Fruit fly (Drosophila melanogaster): ENCODE measurements around the gene CG33061.

The CG33061 gene

dm6 chr3L:16377768-16378764 is 48.5 kb downstream of the CG33061 start, which contains the start of gene roq (continued):
- TF ChIP-seq CG5953 (GFP tag; IDR thresholded peaks at IDR 0.05): no peak

DNA sequence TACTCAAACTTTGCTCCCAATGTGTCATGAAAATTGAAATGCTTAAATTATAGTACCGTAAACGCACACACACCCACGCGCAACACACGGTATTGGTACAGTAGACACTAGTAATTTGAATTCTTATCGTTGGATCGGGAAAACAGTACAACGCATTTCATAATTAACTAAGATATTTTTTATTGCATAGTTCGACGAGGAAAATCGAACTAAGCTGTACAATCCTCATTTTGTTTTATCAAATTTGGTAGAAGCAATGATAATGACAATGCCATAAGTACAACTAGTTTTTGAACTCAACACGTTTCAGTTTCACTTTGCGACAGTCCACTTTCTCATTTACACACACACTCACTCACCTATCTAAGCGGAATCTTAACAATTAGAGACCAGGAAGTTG is 51.2 kb downstream of the CG33061 start:
- TF ChIP-seq inv (GFP tag; IDR thresholded peaks at IDR 0.05; ENCODE audit: partially characterized antibody) (no peak), Elba2 (GFP tag; optimal IDR thresholded peaks at IDR 0.05) (no peak), kay (GFP tag; optimal IDR thresholded peaks at IDR 0.05) (peak; percentile 25), CG10654 (GFP tag; optimal IDR thresholded peaks at IDR 0.05) (peak; percentile 30), vvl (GFP tag; IDR thresholded peaks at IDR 0.05) (peak; percentile 65; the same call in 1 of the 2 replicates), CG13424 (tag; optimal IDR thresholded peaks at IDR 0.05) (peak; percentile 79), MBD-R2 (GFP tag; IDR thresholded peaks at IDR 0.05) (peak; percentile 25; the same call in 1 of the 2 replicates), Atf-2 (GFP tag; optimal IDR thresholded peaks at IDR 0.05) (peak; percentile 25), ham (GFP tag; IDR thresholded peaks at IDR 0.05) (no peak), CG16813 (GFP tag; IDR thresholded peaks at IDR 0.05; ENCODE audit: partially characterized antibody) (no peak), CG2199 (GFP tag; IDR thresholded peaks at IDR 0.05) (0 out of 3 replicates have a peak, but pooled peaks have one; percentile 25), Asciz (GFP tag; optimal IDR thresholded peaks at IDR 0.05) (peak; percentile 65), NC2α (GFP tag; optimal IDR thresholded peaks at IDR 0.05) (peak; percentile 4), knrl (GFP tag; IDR thresholded peaks at IDR 0.05; ENCODE audit: partially characterized antibody) (no peak), pnt (GFP tag; optimal IDR thresholded peaks at IDR 0.05) (peak; percentile 63), CG12155 (GFP tag; optimal IDR thresholded peaks at IDR 0.05) (peak; percentile 55), cad (GFP tag; optimal IDR thresholded peaks at IDR 0.05) (no peak), CG16779 (GFP tag; IDR thresholded peaks at IDR 0.05) (no peak), H2.0 (GFP tag; IDR thresholded peaks at IDR 0.05) (no peak), corto (GFP tag; optimal IDR thresholded peaks at IDR 0.05) (no peak), unc-4 (GFP tag; IDR thresholded peaks at IDR 0.05; ENCODE audit: partially characterized antibody) (no peak), nmo (GFP tag; optimal IDR thresholded peaks at IDR 0.05) (peak; percentile 54), sima (GFP tag; optimal IDR thresholded peaks at IDR 0.05) (no peak), CG7963 (GFP tag; IDR thresholded peaks at IDR 0.05; ENCODE audit: partially characterized antibody) (no peak), mam (GFP tag; optimal IDR thresholded peaks at IDR 0.05) (peak; percentile 63), en (GFP tag; optimal IDR thresholded peaks at IDR 0.05) (peak; percentile 21), CG6813 (GFP tag; optimal IDR thresholded peaks at IDR 0.05) (peak; percentile 31), eyg (GFP tag; optimal IDR thresholded peaks at IDR 0.05) (peak; percentile 28), scrt (GFP tag; optimal IDR thresholded peaks at IDR 0.05) (no peak), CG12769 (tag; optimal IDR thresholded peaks at IDR 0.05) (peak; percentile 86), CG13287 (GFP tag; IDR thresholded peaks at IDR 0.05; ENCODE audit: partially characterized antibody) (no peak), CG6272 (GFP tag; IDR thresholded peaks at IDR 0.05) (no peak), CG3847 (GFP tag; IDR thresholded peaks at IDR 0.05) (peak; percentile 50; the same call in 1 of the 2 replicates), phol (tag; optimal IDR thresholded peaks at IDR 0.05) (peak; percentile 61), CG13624 (GFP tag; optimal IDR thresholded peaks at IDR 0.05) (peak; percentile 71), oc (tag; optimal IDR thresholded peaks at IDR 0.05) (no peak), Meics (GFP tag; optimal IDR thresholded peaks at IDR 0.05) (peak; percentile 69), CG33557 (GFP tag; optimal IDR thresholded peaks at IDR 0.05) (peak; percentile 61), CG31441 (GFP tag; IDR thresholded peaks at IDR 0.05) (peak; percentile 54; the same call in 1 of the 2 replicates), Optix (GFP tag; IDR thresholded peaks at IDR 0.05) (no peak; the same call in 2 of the 3 replicates), CG10274 (GFP tag; optimal IDR thresholded peaks at IDR 0.05) (peak; percentile 45), ind (GFP tag; optimal IDR thresholded peaks at IDR 0.05) (peak; percentile 76), CG14050 (GFP tag; IDR thresholded peaks at IDR 0.05) (no peak), D (optimal IDR thresholded peaks at IDR 0.05) (no peak), D (GFP tag; optimal IDR thresholded peaks at IDR 0.05) (peak; percentile 58)
